Fruit fly (Drosophila melanogaster) S2 (cell line): ENCODE results near the gene Grik.

Experiments used
- CG8478 ChIP-seq: fragments of >200 bp; optimal IDR thresholded peaks from 2 replicates; lab custom pipeline; 2018
- CTCF ChIP-seq, 2 experiments: fragments of >200 bp; optimal IDR thresholded peaks; 2 replicates each; lab custom pipeline; 2018

DNA sequence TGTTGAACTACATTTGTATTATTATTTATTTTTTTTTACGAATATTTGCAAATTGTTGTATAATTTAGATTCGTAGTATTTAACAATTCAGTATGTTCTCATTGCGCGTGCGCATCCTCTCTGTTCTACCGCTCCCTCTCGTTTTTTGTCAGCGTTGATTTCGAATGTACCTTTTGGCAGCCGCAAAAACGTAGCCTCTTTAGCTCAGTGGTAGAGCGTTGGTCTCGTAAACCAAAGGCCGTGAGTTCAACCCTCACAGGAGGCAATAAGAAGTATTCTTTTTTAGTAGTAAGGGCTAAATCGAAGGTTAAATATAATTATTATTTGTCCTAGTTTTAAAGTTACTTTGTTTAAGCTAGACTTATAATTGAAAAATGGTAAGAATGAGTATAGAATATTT lies 11.3 kb upstream of the Grik start:
- no peak for TF ChIP-seq CTCF (optimal IDR thresholded peaks at IDR 0.05; lab: Kevin White, UChicago)
- TF ChIP-seq CG8478 (lab: Kevin White, UChicago): no peak
